Worm (Caenorhabditis elegans): ENCODE results near the gene srab-18.

Gene srab-18

DNA sequence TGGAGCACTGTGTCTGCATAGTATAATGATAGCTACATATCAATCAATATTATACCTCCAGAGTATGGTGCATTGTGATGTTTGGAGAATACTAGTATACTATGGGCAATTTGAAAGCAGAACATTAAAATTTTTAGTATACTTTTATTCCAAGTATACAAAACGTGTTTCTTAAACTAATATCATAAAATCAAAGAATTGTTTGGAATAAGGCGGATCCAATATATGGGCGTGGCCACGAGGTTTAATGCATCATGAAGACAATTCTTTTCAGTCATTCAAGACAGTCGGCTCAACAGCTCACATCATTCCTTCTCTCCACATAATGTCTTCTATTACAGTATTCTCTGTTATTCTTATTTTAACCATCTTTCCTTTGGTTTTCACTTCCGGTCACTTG is 8.6 kb upstream of the srab-18 start, which contains the start of gene sdz-31:
Gene sdz-31, plus strand, starts transcription at position 301 of the 400 bp plus-strand sequence.
- TF ChIP-seq snu-23 (GFP tag; optimal IDR thresholded peaks at IDR 0.05) (no peak), tbx-2 (tag; optimal IDR thresholded peaks at IDR 0.05) (no peak), fkh-4 (tag; optimal IDR thresholded peaks at IDR 0.05; ENCODE audit: borderline replicate concordance) (no peak), egl-13 (tag; optimal IDR thresholded peaks at IDR 0.05) (no peak), elt-3 (tag; optimal IDR thresholded peaks at IDR 0.05) (no peak), sptf-1 (tag; optimal IDR thresholded peaks at IDR 0.05) (no peak)

DNA sequence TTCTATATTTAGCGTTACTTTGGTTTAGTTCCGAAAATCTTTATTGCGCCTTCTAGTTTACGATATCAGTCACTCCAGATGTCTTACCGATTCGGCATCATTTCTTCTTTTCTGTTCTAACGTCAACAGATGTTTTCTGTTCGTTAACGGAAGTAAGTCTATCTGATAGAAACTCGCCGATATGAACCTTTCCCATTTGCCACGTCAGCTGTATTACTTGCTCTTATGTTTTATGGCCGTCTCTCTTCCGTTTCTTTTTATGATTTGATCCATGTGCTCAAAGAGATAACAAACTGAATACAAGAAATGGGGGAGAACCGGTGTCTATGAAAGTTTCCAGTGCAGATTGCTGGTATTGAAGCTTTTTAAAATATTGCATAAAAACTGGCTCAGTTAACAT is 8.2 kb upstream of the srab-18 start, which contains the start of gene srab-26:
Gene srab-26, minus strand, starts transcription at position 101 of the 400 bp plus-strand sequence.
- TF ChIP-seq zip-4 (GFP tag; optimal IDR thresholded peaks at IDR 0.05) (no peak), F16B12.6 (tag; optimal IDR thresholded peaks at IDR 0.05) (no peak), sptf-1 (tag; optimal IDR thresholded peaks at IDR 0.05) (no peak), mep-1 (tag; optimal IDR thresholded peaks at IDR 0.05) (no peak), ceh-88 (GFP tag; IDR thresholded peaks at IDR 0.05) (no peak), efl-1 (optimal IDR thresholded peaks at IDR 0.05) (no peak), efl-1 (GFP tag; optimal IDR thresholded peaks at IDR 0.05 in 1 of 2) (no peak), grh-1 (GFP tag; IDR thresholded peaks at IDR 0.05) (no peak), nhr-20 (tag; optimal IDR thresholded peaks at IDR 0.05) (no peak)

DNA sequence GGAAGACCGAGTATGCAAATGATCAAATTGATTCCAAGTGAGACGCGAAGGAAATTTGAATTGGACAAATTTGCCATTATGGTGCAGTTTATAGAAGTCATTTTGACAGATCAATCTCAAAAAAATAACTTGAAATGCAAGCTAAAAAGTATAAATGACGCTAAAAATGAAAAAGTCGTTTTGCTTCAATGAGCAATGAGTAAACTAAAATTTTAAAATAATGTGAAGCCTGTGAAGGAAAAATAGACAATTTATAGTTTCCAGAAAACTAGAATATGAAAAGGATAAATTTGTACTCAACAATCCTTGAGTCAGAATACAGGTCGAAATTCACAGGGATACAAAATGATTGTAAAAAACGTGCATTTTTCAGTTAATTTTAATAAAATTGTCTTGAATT is 2.9 kb downstream of the srab-18 start, which contains the start of gene srab-17:
Gene srab-17, minus strand, starts transcription at position 101 of the 400 bp plus-strand sequence.
- TF ChIP-seq snpc-4 (tag; optimal IDR thresholded peaks at IDR 0.05): no peak
- no peak for TF ChIP-seq mab-9 (GFP tag; IDR thresholded peaks at IDR 0.05)

- no peak for TF ChIP-seq ztf-4 (tag; optimal IDR thresholded peaks at IDR 0.05)
- TF ChIP-seq nhr-76 (tag; optimal IDR thresholded peaks at IDR 0.05): no peak
- peak; percentile 99 for TF ChIP-seq xbp-1 (tag; optimal IDR thresholded peaks at IDR 0.05)
- TF ChIP-seq sup-37 (GFP tag; optimal IDR thresholded peaks at IDR 0.05): no peak
- no peak for TF ChIP-seq unc-86 (tag; optimal IDR thresholded peaks at IDR 0.05)
- TF ChIP-seq zip-4 (GFP tag; optimal IDR thresholded peaks at IDR 0.05): no peak
- no peak for TF ChIP-seq ces-1 (GFP tag; optimal IDR thresholded peaks at IDR 0.05)
- TF ChIP-seq egl-13 (tag; optimal IDR thresholded peaks at IDR 0.05): no peak
- TF ChIP-seq dpl-1 (GFP tag; optimal IDR thresholded peaks at IDR 0.05): no peak
- no peak for TF ChIP-seq mdl-1 (tag; optimal IDR thresholded peaks at IDR 0.05)
- no peak for TF ChIP-seq dsc-1 (tag; optimal IDR thresholded peaks at IDR 0.05)
- TF ChIP-seq C34B4.2 (tag; optimal IDR thresholded peaks at IDR 0.05): no peak
- no peak for TF ChIP-seq snu-23 (GFP tag; optimal IDR thresholded peaks at IDR 0.05)
- TF ChIP-seq sox-4 (tag; optimal IDR thresholded peaks at IDR 0.05): no peak
- no peak for TF ChIP-seq fos-1 (tag; optimal IDR thresholded peaks at IDR 0.05)
- no peak for TF ChIP-seq ceh-90 (tag; optimal IDR thresholded peaks at IDR 0.05)
- TF ChIP-seq lin-15B (tag; optimal IDR thresholded peaks at IDR 0.05): no peak
- TF ChIP-seq unc-130 (tag; optimal IDR thresholded peaks at IDR 0.05): no peak
- peak; percentile 25 for TF ChIP-seq blmp-1 (tag; optimal IDR thresholded peaks at IDR 0.05)
- no peak for TF ChIP-seq fkh-4 (tag; optimal IDR thresholded peaks at IDR 0.05; ENCODE audit: borderline replicate concordance)
- no peak for TF ChIP-seq nhr-71 (tag; optimal IDR thresholded peaks at IDR 0.05)
- peak; percentile 66 to 70 for TF ChIP-seq lsy-2 (tag; optimal IDR thresholded peaks at IDR 0.05)
Measured at ce11 chrV:9860337-9860736, 10.9 kb downstream of the srab-18 start.

ce11 chrV:9859863-9860262 is 11.4 kb downstream of the srab-18 start, which contains the start of gene lsy-12:
Gene lsy-12 (minus strand): TSS chrV:9859963.
- TF ChIP-seq lin-13 (GFP tag; optimal IDR thresholded peaks at IDR 0.05) (no peak), efl-1 (optimal IDR thresholded peaks at IDR 0.05) (no peak), efl-1 (GFP tag; optimal IDR thresholded peaks at IDR 0.05 in 1 of 2) (peak in 1 of 2 experiments; percentile 47), lir-3 (tag; optimal IDR thresholded peaks at IDR 0.05; ENCODE audit: poor library complexity) (no peak), pqm-1 (tag; optimal IDR thresholded peaks at IDR 0.05) (no peak)
